Worm (Caenorhabditis elegans) whole organism, early embryonic: ENCODE data around the gene sri-73.

Experiments used
- F13C5.2 ChIP-seq: sonication (generic microtip); optimal IDR thresholded peaks from 2 replicates; lab custom pipeline; 2017; ENCODE audit warnings: mild to moderate bottlenecking, missing genetic modification characterization, inconsistent platforms, missing compliant biosample characterization
- aly-1 ChIP-seq: sonication (generic microtip); optimal IDR thresholded peaks from 2 replicates; lab custom pipeline; 2016; ENCODE audit warnings: missing genetic modification characterization, missing compliant biosample characterization
- ama-1 ChIP-seq: fragments of 150-350 bp; optimal IDR thresholded peaks from 2 replicates; lab custom pipeline; 2014
- ceh-13 ChIP-seq: fragments of 200-800 bp; sonication (Bioruptor generic); optimal IDR thresholded peaks from 2 replicates; lab custom pipeline; 2018; ENCODE audit warnings: mild to moderate bottlenecking, missing genetic modification characterization, missing compliant biosample characterization
- flt-1 ChIP-seq: fragments of 200-800 bp; sonication (Bioruptor generic); IDR thresholded peaks from 2 replicates; pipeline ENCODE4 v1.3.6; 2022; ENCODE audit warnings: missing genetic modification characterization, missing compliant biosample characterization
- hmbx-1 ChIP-seq: sonication (generic microtip); optimal IDR thresholded peaks from 2 replicates; lab custom pipeline; 2016; ENCODE audit warnings: mild to moderate bottlenecking, missing genetic modification characterization, missing compliant biosample characterization
- scrt-1 ChIP-seq: fragments of 200-800 bp; sonication (Bioruptor generic); IDR thresholded peaks from 2 replicates; pipeline ENCODE4 v1.3.6; 2022; ENCODE audit warnings: missing genetic modification characterization, missing compliant biosample characterization
- sea-1 ChIP-seq: fragments of 200-800 bp; sonication (Bioruptor generic); conservative IDR thresholded peaks from 2 replicates; pipeline ENCODE4 v1.3.6; 2022; ENCODE audit warnings: missing genetic modification characterization, missing compliant biosample characterization

DNA sequence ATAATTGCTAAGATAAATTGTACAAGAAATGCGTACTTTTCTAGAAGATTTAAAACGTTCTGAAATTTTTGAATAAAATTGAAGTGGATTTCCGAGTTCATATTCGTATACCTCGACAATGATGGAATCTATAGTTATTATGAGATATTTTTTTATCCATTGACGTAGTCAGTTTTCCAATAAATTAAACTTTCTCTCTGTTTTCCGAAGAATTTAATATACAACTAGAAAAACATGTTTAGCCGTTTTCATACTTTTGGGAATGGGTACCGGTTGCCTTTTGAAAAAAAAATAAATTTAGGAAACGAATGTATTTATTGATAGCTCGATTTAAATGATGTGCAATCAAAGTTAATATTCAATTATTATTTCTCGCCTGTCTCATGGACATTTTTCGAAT is 43.0 kb upstream of the sri-73 start, which contains the start of gene srw-109:
- TF ChIP-seq flt-1 (GFP tag; lab: Robert Waterston, UW) = no peak
- no peak for TF ChIP-seq ama-1
- no peak for TF ChIP-seq aly-1 (tag; lab: Kevin White, UChicago)
- no peak for TF ChIP-seq F13C5.2 (tag; lab: Kevin White, UChicago)
- TF ChIP-seq ceh-13 (GFP tag; lab: Kevin White, UChicago) = no peak
- no peak for TF ChIP-seq sea-1 (GFP tag; lab: Robert Waterston, UW)
- no peak for TF ChIP-seq hmbx-1 (tag; lab: Kevin White, UChicago)
- no peak for TF ChIP-seq scrt-1
